Fruit fly (Drosophila melanogaster): ENCODE data around the gene Mdh1.

DNA sequence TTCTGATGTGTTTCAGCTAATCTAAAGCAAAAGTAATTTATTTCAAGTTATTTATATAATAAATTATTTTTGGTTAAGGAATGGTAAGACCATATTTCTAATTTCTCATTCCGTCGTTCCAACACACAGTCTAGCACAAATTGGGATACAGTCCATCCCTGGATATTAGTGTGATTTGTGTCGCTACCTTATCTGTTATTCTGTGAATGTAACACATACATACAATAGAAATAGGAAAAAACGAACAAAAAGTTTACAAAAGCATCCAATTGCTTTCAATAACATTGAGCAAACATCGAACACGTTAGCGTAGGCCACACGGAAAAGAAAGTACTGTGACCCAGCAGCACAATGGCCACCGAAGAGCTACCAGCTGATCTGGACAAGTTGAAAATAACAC is 29.6 kb downstream of the Mdh1 start, which contains the start of gene CG5056:
- TF ChIP-seq CTCF (optimal IDR thresholded peaks at IDR 0.05) (no peak), CG8478 (optimal IDR thresholded peaks at IDR 0.05) (no peak)

Measured in S2 (cell line).